Fruit fly (Drosophila melanogaster) whole organism, prepupa: ENCODE results near the gene tipE.
A peak's percentile ranks its signal among the peaks of the same experiment; 100 is the strongest.

Experiments used
- Blimp-1 ChIP-seq: fragments of 200-800 bp; sonication (Bioruptor generic); optimal IDR thresholded peaks from 3 replicates; lab custom pipeline; 2017; ENCODE audit warnings: missing biosample characterization, missing genetic modification characterization, mild to moderate bottlenecking, moderate library complexity, missing genetic modification reagents
- CG10669 ChIP-seq: fragments of 200-800 bp; sonication (Bioruptor generic); optimal IDR thresholded peaks from 3 replicates; lab custom pipeline; 2018; ENCODE audit warnings: missing biosample characterization, mild to moderate bottlenecking, missing genetic modification characterization, moderate library complexity
- CG11294 ChIP-seq: fragments of 200-800 bp; sonication (Bioruptor generic); IDR thresholded peaks from 2 replicates; pipeline ENCODE4 v1.3.6; 2022; ENCODE audit warnings: missing biosample characterization, missing genetic modification characterization
- CG11762 ChIP-seq: fragments of 200-800 bp; sonication (Bioruptor generic); optimal IDR thresholded peaks from 3 replicates; lab custom pipeline; 2016; ENCODE audit warnings: missing biosample characterization, missing genetic modification characterization; ENCODE audit not compliant: insufficient read depth
- CG1621 ChIP-seq: fragments of 200-800 bp; sonication (Bioruptor generic); optimal IDR thresholded peaks from 3 replicates; lab custom pipeline; 2018; ENCODE audit warnings: missing biosample characterization, mild to moderate bottlenecking, missing genetic modification characterization
- CG16779 ChIP-seq: fragments of 200-800 bp; sonication (Bioruptor generic); optimal IDR thresholded peaks from 3 replicates; lab custom pipeline; 2017; ENCODE audit warnings: missing biosample characterization, mild to moderate bottlenecking, missing genetic modification characterization
- CG32006 ChIP-seq: fragments of 200-800 bp; sonication (Bioruptor generic); optimal IDR thresholded peaks from 3 replicates; lab custom pipeline; 2017; ENCODE audit warnings: missing biosample characterization, mild to moderate bottlenecking, missing genetic modification characterization
- CG34406 ChIP-seq: fragments of 200-800 bp; sonication (Bioruptor generic); optimal IDR thresholded peaks from 3 replicates; lab custom pipeline; 2016; ENCODE audit warnings: missing biosample characterization, missing genetic modification characterization
- CG4318 ChIP-seq: fragments of 200-800 bp; sonication (Bioruptor generic); optimal IDR thresholded peaks from 3 replicates; lab custom pipeline; 2017; ENCODE audit warnings: missing biosample characterization, mild to moderate bottlenecking, missing genetic modification characterization
- CG6163 ChIP-seq: fragments of 200-800 bp; sonication (Bioruptor generic); IDR thresholded peaks from 3 replicates; pipeline ENCODE4 v1.3.6; 2022; ENCODE audit warnings: missing biosample characterization, missing genetic modification characterization
- CG6276 ChIP-seq: fragments of 200-800 bp; sonication (Bioruptor generic); optimal IDR thresholded peaks from 2 replicates; lab custom pipeline; 2017; ENCODE audit warnings: missing biosample characterization, mild to moderate bottlenecking, missing genetic modification characterization
- CG6808 ChIP-seq: fragments of 200-800 bp; sonication (Bioruptor generic); optimal IDR thresholded peaks from 3 replicates; lab custom pipeline; 2017; ENCODE audit warnings: missing biosample characterization, missing genetic modification characterization, mild to moderate bottlenecking, moderate library complexity, missing genetic modification reagents
- CG7368 ChIP-seq: fragments of 200-800 bp; sonication (Bioruptor generic); optimal IDR thresholded peaks from 3 replicates; lab custom pipeline; 2016; ENCODE audit warnings: missing biosample characterization, missing genetic modification characterization
- CG9139 ChIP-seq: fragments of 200-800 bp; sonication (Bioruptor generic); optimal IDR thresholded peaks from 3 replicates; lab custom pipeline; 2017; ENCODE audit warnings: missing biosample characterization, mild to moderate bottlenecking, missing genetic modification characterization
- Eip75B ChIP-seq: fragments of 200-800 bp; sonication (Bioruptor generic); optimal IDR thresholded peaks from 3 replicates; lab custom pipeline; 2016; ENCODE audit warnings: missing biosample characterization, missing genetic modification characterization
- Eip78C ChIP-seq: fragments of 200-800 bp; sonication (Bioruptor generic); peaks from one replicate; lab custom pipeline; 2016; ENCODE audit warnings: missing biosample characterization, missing genetic modification characterization
- Eip93F ChIP-seq: fragments of 200-800 bp; sonication (Bioruptor generic); optimal IDR thresholded peaks from 2 replicates; lab custom pipeline; 2016; ENCODE audit warnings: missing biosample characterization, mild to moderate bottlenecking, missing genetic modification characterization
- Ets21C ChIP-seq: fragments of 200-800 bp; sonication (Bioruptor generic); optimal IDR thresholded peaks from 3 replicates; lab custom pipeline; 2016; ENCODE audit warnings: missing biosample characterization, missing genetic modification characterization
- Ets96B ChIP-seq: fragments of 200-800 bp; optimal IDR thresholded peaks from 2 replicates; lab custom pipeline; 2019; ENCODE audit warnings: missing biosample characterization, mild to moderate bottlenecking, missing genetic modification characterization, moderate library complexity
- Gug ChIP-seq: fragments of 200-800 bp; sonication (Bioruptor generic); IDR thresholded peaks from 2 replicates; pipeline ENCODE4 v1.3.6; 2022; ENCODE audit warnings: missing biosample characterization, missing genetic modification characterization
- Hr39 ChIP-seq: fragments of 200-800 bp; sonication (Bioruptor generic); optimal IDR thresholded peaks from 2 replicates; lab custom pipeline; 2016; ENCODE audit warnings: missing biosample characterization, missing genetic modification characterization
- Lpt ChIP-seq: fragments of 200-800 bp; sonication (Bioruptor generic); optimal IDR thresholded peaks from 3 replicates; lab custom pipeline; 2016; ENCODE audit warnings: missing biosample characterization, missing genetic modification characterization
- OdsH ChIP-seq: fragments of 200-800 bp; sonication (Bioruptor generic); optimal IDR thresholded peaks from 3 replicates; lab custom pipeline; 2016; ENCODE audit warnings: missing biosample characterization, missing genetic modification characterization
- Sox102F ChIP-seq: fragments of 200-800 bp; sonication (Bioruptor generic); optimal IDR thresholded peaks from 2 replicates; lab custom pipeline; 2016; ENCODE audit warnings: missing biosample characterization, mild to moderate bottlenecking, missing genetic modification characterization
- Sox14 ChIP-seq: fragments of 200-800 bp; sonication (Bioruptor generic); optimal IDR thresholded peaks from 3 replicates; lab custom pipeline; 2016; ENCODE audit warnings: missing biosample characterization, missing genetic modification characterization
- achi ChIP-seq: fragments of 200-800 bp; sonication (Bioruptor generic); optimal IDR thresholded peaks from 3 replicates; lab custom pipeline; 2016; ENCODE audit warnings: missing biosample characterization, missing genetic modification characterization
- dsx ChIP-seq: fragments of 200-800 bp; optimal IDR thresholded peaks from 3 replicates; lab custom pipeline; 2019; ENCODE audit warnings: missing biosample characterization, mild to moderate bottlenecking, missing genetic modification characterization, moderate library complexity; ENCODE audit not compliant: poor library complexity, severe bottlenecking
- eg ChIP-seq: fragments of 200-800 bp; sonication (Bioruptor generic); IDR thresholded peaks from 3 replicates; pipeline ENCODE4 v1.3.6; 2022; ENCODE audit warnings: missing biosample characterization, missing genetic modification characterization
- fd59A ChIP-seq: fragments of 200-800 bp; sonication (Bioruptor generic); optimal IDR thresholded peaks from 2 replicates; lab custom pipeline; 2017; ENCODE audit warnings: missing biosample characterization, mild to moderate bottlenecking, missing genetic modification characterization, missing genetic modification reagents
- fkh ChIP-seq: fragments of 200-800 bp; sonication (Bioruptor generic); optimal IDR thresholded peaks from 3 replicates; lab custom pipeline; 2017; ENCODE audit warnings: missing biosample characterization, mild to moderate bottlenecking, missing genetic modification characterization, moderate library complexity
- lz ChIP-seq: fragments of 200-800 bp; sonication (Bioruptor generic); optimal IDR thresholded peaks from 3 replicates; lab custom pipeline; 2016; ENCODE audit warnings: missing biosample characterization, missing genetic modification characterization
- net ChIP-seq: fragments of 200-800 bp; sonication (Bioruptor generic); optimal IDR thresholded peaks from 3 replicates; lab custom pipeline; 2016; ENCODE audit warnings: missing biosample characterization, missing genetic modification characterization
- spab ChIP-seq: fragments of 200-800 bp; sonication (Bioruptor generic); optimal IDR thresholded peaks from 2 replicates; lab custom pipeline; 2017; ENCODE audit warnings: missing biosample characterization, mild to moderate bottlenecking, missing genetic modification characterization, missing genetic modification reagents
- ss ChIP-seq, 2 experiments: fragments of 200-800 bp; sonication (Bioruptor generic); optimal IDR thresholded peaks; 2 replicates in 1 of 2; 3 replicates in 1 of 2; lab custom pipeline; 2017 to 2018; ENCODE audit warnings: mild to moderate bottlenecking in 2 of 2, missing biosample characterization in 2 of 2, missing genetic modification characterization in 2 of 2, moderate library complexity in 1 of 2
- topi ChIP-seq: fragments of 200-800 bp; sonication (Bioruptor generic); optimal IDR thresholded peaks from 3 replicates; lab custom pipeline; 2016; ENCODE audit warnings: missing biosample characterization, missing genetic modification characterization
- vri ChIP-seq: fragments of 200-800 bp; sonication (Bioruptor generic); optimal IDR thresholded peaks from 3 replicates; lab custom pipeline; 2016; ENCODE audit warnings: missing biosample characterization, mild to moderate bottlenecking, missing genetic modification characterization

Gene tipE

dm6 chr3L:4145229-4145628, 43.1 kb upstream of the tipE start:
- TF ChIP-seq CG7368 (GFP tag; lab: Kevin White, UChicago) (no peak), CG11762 (GFP tag; lab: Kevin White, UChicago) (no peak), achi (GFP tag; lab: Kevin White, UChicago) (no peak), CG32006 (no peak), Lpt (no peak), CG6163 (GFP tag; lab: Robert Waterston, UW) (no peak), Eip78C (GFP tag; lab: Kevin White, UChicago) (no peak), OdsH (GFP tag; lab: Kevin White, UChicago) (no peak), Gug (GFP tag; lab: Robert Waterston, UW) (no peak), CG1621 (tag; lab: Kevin White, UChicago) (no peak), vri (GFP tag; lab: Kevin White, UChicago) (no peak), CG16779 (tag; lab: Kevin White, UChicago) (no peak), spab (GFP tag; lab: Kevin White, UChicago) (no peak), CG9139 (GFP tag; lab: Kevin White, UChicago) (no peak), CG6276 (GFP tag; lab: Kevin White, UChicago) (no peak), Sox102F (GFP tag; lab: Kevin White, UChicago) (no peak), Sox14 (no peak), fkh (GFP tag; lab: Kevin White, UChicago) (no peak)

- TF ChIP-seq Ets96B (tag; lab: Kevin White, UChicago), result no peak
- peak; percentile 19 to 44 for TF ChIP-seq ss (GFP tag; optimal IDR thresholded peaks at IDR 0.05; lab: Kevin White, UChicago)
- TF ChIP-seq CG34406, result no peak
- peak; percentile 71 for TF ChIP-seq Eip78C (GFP tag; lab: Kevin White, UChicago)
- TF ChIP-seq Eip75B (GFP tag; lab: Kevin White, UChicago), result peak; percentile 18
- TF ChIP-seq spab (GFP tag; lab: Kevin White, UChicago), result no peak
- TF ChIP-seq lz (GFP tag; lab: Kevin White, UChicago), result no peak
- TF ChIP-seq CG6808 (GFP tag; lab: Kevin White, UChicago), result no peak
- no peak for TF ChIP-seq dsx (GFP tag; lab: Kevin White, UChicago)
- TF ChIP-seq Eip93F (GFP tag; lab: Kevin White, UChicago), result no peak
- no peak for TF ChIP-seq Blimp-1
- TF ChIP-seq CG1621 (tag; lab: Kevin White, UChicago), result peak; percentile 57
- no peak for TF ChIP-seq Hr39
- TF ChIP-seq net (GFP tag; lab: Kevin White, UChicago), result no peak
- TF ChIP-seq CG16779 (tag; lab: Kevin White, UChicago), result no peak
- TF ChIP-seq CG6163 (GFP tag; lab: Robert Waterston, UW), result peak; percentile 35; the same call in 1 of the 3 replicates
- no peak for TF ChIP-seq fd59A (GFP tag; lab: Kevin White, UChicago)
- TF ChIP-seq CG9139 (GFP tag; lab: Kevin White, UChicago), result peak; percentile 2
- TF ChIP-seq eg, result no peak
- no peak for TF ChIP-seq CG4318 (GFP tag; lab: Kevin White, UChicago)
- TF ChIP-seq topi (GFP tag; lab: Kevin White, UChicago), result no peak
- TF ChIP-seq Ets21C (GFP tag; lab: Kevin White, UChicago), result no peak
- TF ChIP-seq CG10669 (GFP tag; lab: Kevin White, UChicago), result no peak
- TF ChIP-seq CG11294 (GFP tag; lab: Robert Waterston, UW), result no peak
- no peak for TF ChIP-seq Lpt
Observed at dm6 chr3L:4148406-4148975, 39.8 kb upstream of the tipE start, which contains the start of gene CG1299. TSS of gene CG1299 (plus strand) at chr3L:4148696.

dm6 chr3L:4157852-4158251, 30.4 kb upstream of the tipE start:
- TF ChIP-seq Ets96B (tag; lab: Kevin White, UChicago) (no peak), dsx (GFP tag; lab: Kevin White, UChicago) (peak; percentile 52), OdsH (GFP tag; lab: Kevin White, UChicago) (no peak)
